Worm (Caenorhabditis elegans) whole organism, early embryonic: Measurements from ENCODE around the gene C27D6.11.
"Not testable (repeated sequence)": the region's sequence is repeated elsewhere in the genome, so short reads cannot be mapped to it uniquely, and the experiment has no call there.

Experiments used
- B0310.2 ChIP-seq: sonication (generic microtip); optimal IDR thresholded peaks from 2 replicates; lab custom pipeline; 2016; ENCODE audit warnings: mild to moderate bottlenecking, missing genetic modification characterization, missing compliant biosample characterization
- F13C5.2 ChIP-seq: sonication (generic microtip); optimal IDR thresholded peaks from 2 replicates; lab custom pipeline; 2017; ENCODE audit warnings: mild to moderate bottlenecking, missing genetic modification characterization, inconsistent platforms, missing compliant biosample characterization
- aly-1 ChIP-seq: sonication (generic microtip); optimal IDR thresholded peaks from 2 replicates; lab custom pipeline; 2016; ENCODE audit warnings: missing genetic modification characterization, missing compliant biosample characterization
- ama-1 ChIP-seq: fragments of 150-350 bp; optimal IDR thresholded peaks from 2 replicates; lab custom pipeline; 2014
- ceh-13 ChIP-seq: fragments of 200-800 bp; sonication (Bioruptor generic); optimal IDR thresholded peaks from 2 replicates; lab custom pipeline; 2018; ENCODE audit warnings: mild to moderate bottlenecking, missing genetic modification characterization, missing compliant biosample characterization
- ceh-36 ChIP-seq: sonication (generic microtip); optimal IDR thresholded peaks from 2 replicates; lab custom pipeline; 2016; ENCODE audit warnings: missing genetic modification characterization, inconsistent platforms, missing compliant biosample characterization
- ets-7 ChIP-seq: sonication (generic microtip); optimal IDR thresholded peaks from 2 replicates; lab custom pipeline; 2016; ENCODE audit warnings: missing genotype, missing genetic modification characterization, missing compliant biosample characterization
- flt-1 ChIP-seq: fragments of 200-800 bp; sonication (Bioruptor generic); IDR thresholded peaks from 2 replicates; pipeline ENCODE4 v1.3.6; 2022; ENCODE audit warnings: missing genetic modification characterization, missing compliant biosample characterization
- hmbx-1 ChIP-seq: sonication (generic microtip); optimal IDR thresholded peaks from 2 replicates; lab custom pipeline; 2016; ENCODE audit warnings: mild to moderate bottlenecking, missing genetic modification characterization, missing compliant biosample characterization
- hmg-4 ChIP-seq: fragments of 200-800 bp; sonication (Bioruptor generic); optimal IDR thresholded peaks from 2 replicates; lab custom pipeline; 2018; ENCODE audit warnings: mild to moderate bottlenecking, missing genetic modification characterization, missing compliant biosample characterization
- hnd-1 ChIP-seq: sonication (generic microtip); optimal IDR thresholded peaks from 2 replicates; lab custom pipeline; 2016; ENCODE audit warnings: missing genetic modification characterization, missing compliant biosample characterization
- pes-1 ChIP-seq: fragments of 200-800 bp; sonication (Bioruptor generic); IDR thresholded peaks from 2 replicates; pipeline ENCODE4 v1.3.6; 2022; ENCODE audit warnings: missing genetic modification reagents, missing genetic modification characterization, missing compliant biosample characterization
- scrt-1 ChIP-seq: fragments of 200-800 bp; sonication (Bioruptor generic); IDR thresholded peaks from 2 replicates; pipeline ENCODE4 v1.3.6; 2022; ENCODE audit warnings: missing genetic modification characterization, missing compliant biosample characterization
- sea-1 ChIP-seq: fragments of 200-800 bp; sonication (Bioruptor generic); conservative IDR thresholded peaks from 2 replicates; pipeline ENCODE4 v1.3.6; 2022; ENCODE audit warnings: missing genetic modification characterization, missing compliant biosample characterization
- tbx-11 ChIP-seq: fragments of 200-800 bp; sonication (Bioruptor generic); IDR thresholded peaks from 2 replicates; pipeline ENCODE4 v1.3.6; 2022; ENCODE audit warnings: missing genetic modification characterization, missing compliant biosample characterization
- tbx-37 ChIP-seq: fragments of 200-800 bp; sonication (Bioruptor generic); conservative IDR thresholded peaks from 2 replicates; pipeline ENCODE4 v1.3.6; 2022; ENCODE audit warnings: missing genetic modification reagents, missing genetic modification characterization, missing compliant biosample characterization
- tra-4 ChIP-seq: sonication (generic microtip); optimal IDR thresholded peaks from 2 replicates; lab custom pipeline; 2017; ENCODE audit warnings: missing genetic modification characterization, missing compliant biosample characterization

C27D6.11 gene

DNA sequence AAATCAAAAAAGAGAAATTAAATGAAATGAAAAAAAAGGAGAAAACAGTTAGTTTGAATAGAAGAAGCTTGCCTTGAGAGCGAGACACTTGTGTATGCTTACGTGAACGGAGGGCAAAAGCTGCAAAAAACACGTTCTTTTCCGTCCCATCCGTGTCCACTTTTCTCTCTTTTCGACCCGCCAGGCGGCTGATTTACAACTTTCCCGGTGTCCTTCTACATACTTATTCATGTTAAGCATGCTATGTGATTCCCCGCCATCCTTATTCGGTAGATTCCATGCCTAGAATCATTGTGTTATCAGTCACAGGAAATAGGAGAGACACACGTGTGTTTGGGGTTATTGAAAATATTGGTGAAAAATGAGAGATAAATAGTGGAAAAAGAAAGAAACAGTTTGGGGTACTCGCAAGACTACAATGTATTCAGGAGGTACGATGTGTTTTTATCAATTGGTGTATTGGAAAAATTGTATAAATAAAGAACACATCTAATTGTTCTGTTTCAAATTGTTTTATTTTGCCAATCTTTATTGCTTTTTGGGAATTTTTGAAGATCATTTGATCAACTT, 19.0 kb downstream of the C27D6.11 start, which contains the start of gene nas-29:
TSS of gene nas-29 (minus strand) at position 92 of the 570 bp plus-strand sequence.
- TF ChIP-seq ets-7 (tag; lab: Kevin White, UChicago) (no peak), pes-1 (GFP tag; lab: Robert Waterston, UW) (no peak), flt-1 (GFP tag; lab: Robert Waterston, UW) (no peak), ceh-13 (GFP tag; lab: Kevin White, UChicago) (no peak), hmg-4 (GFP tag; lab: Kevin White, UChicago) (no peak), B0310.2 (tag; lab: Kevin White, UChicago) (no peak), tra-4 (tag; lab: Kevin White, UChicago) (no peak), sea-1 (GFP tag; lab: Robert Waterston, UW) (no peak), hnd-1 (no peak), ceh-36 (tag; lab: Kevin White, UChicago) (no peak), tbx-11 (no peak), aly-1 (no peak), hmbx-1 (tag; lab: Kevin White, UChicago) (no peak), ama-1 (lab: Kevin White, UChicago) (no peak)

DNA sequence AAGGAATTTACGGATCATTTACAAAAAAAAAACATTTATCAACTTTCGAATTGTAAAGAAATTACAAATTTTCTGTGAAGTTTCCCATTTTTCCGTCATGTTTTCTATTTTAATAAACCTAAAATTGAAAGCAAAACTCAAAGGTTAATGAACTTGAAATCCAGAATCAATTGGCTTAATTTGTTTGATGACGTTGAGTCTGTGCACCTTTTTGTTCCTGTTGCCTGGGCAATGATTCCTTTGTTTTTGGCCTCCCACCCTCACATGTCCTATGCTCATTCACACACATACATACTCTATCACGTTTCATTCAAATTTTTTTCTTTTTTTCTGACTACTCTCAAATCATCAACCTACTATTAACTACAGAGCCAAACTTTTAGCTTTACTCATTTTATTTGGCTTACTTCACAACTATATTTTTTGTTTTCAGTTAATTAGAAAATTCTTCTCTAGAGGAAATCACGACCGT, 24.7 kb downstream of the C27D6.11 start, which contains the start of gene F58A6.2:
TSS of gene F58A6.2 (plus strand) at position 422 of the 472 bp plus-strand sequence.
- TF ChIP-seq ceh-13 (GFP tag; lab: Kevin White, UChicago) (no peak), B0310.2 (tag; lab: Kevin White, UChicago) (no peak), hnd-1 (no peak), ets-7 (tag; lab: Kevin White, UChicago) (no peak), ceh-36 (tag; lab: Kevin White, UChicago) (no peak), tbx-11 (no peak)

DNA sequence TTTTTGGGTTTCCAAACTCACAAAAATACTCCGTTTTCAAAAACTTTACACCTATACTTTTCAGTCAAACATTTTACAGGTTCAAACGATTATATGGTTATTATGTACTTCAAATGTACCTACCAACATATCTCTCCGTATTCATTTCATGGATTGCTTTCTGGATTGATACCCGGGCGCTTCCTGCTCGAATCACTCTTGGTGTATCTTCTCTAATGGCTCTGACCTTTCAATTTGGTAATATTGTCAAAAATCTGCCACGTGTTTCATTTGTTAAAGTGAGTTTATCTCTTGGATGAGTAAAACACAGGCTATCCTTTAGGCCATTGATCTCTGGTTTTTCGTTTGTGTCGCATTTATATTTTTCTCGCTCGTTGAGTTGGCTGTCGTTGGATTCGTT, 29.2 kb downstream of the C27D6.11 start:
- no peak for TF ChIP-seq hmbx-1 (tag; lab: Kevin White, UChicago)
- no peak for TF ChIP-seq hnd-1
- TF ChIP-seq ama-1 (lab: Kevin White, UChicago) = no peak
- no peak for TF ChIP-seq B0310.2 (tag; lab: Kevin White, UChicago)
- TF ChIP-seq aly-1 = no peak
- no peak for TF ChIP-seq scrt-1 (GFP tag; lab: Robert Waterston, UW)
- no peak for TF ChIP-seq tra-4 (tag; lab: Kevin White, UChicago)
- no peak for TF ChIP-seq tbx-37 (GFP tag; lab: Robert Waterston, UW)
- TF ChIP-seq ceh-13 (GFP tag; lab: Kevin White, UChicago) = no peak
- TF ChIP-seq sea-1 (GFP tag; lab: Robert Waterston, UW) = no peak
- no peak for TF ChIP-seq ets-7 (tag; lab: Kevin White, UChicago)
- no peak for TF ChIP-seq pes-1 (GFP tag; lab: Robert Waterston, UW)
- TF ChIP-seq ceh-36 (tag; lab: Kevin White, UChicago) = no peak
- no peak for TF ChIP-seq tbx-11
- no peak for TF ChIP-seq hmg-4 (GFP tag; lab: Kevin White, UChicago)
- no peak for TF ChIP-seq F13C5.2 (tag; lab: Kevin White, UChicago)
- TF ChIP-seq flt-1 (GFP tag; lab: Robert Waterston, UW) = no peak

DNA sequence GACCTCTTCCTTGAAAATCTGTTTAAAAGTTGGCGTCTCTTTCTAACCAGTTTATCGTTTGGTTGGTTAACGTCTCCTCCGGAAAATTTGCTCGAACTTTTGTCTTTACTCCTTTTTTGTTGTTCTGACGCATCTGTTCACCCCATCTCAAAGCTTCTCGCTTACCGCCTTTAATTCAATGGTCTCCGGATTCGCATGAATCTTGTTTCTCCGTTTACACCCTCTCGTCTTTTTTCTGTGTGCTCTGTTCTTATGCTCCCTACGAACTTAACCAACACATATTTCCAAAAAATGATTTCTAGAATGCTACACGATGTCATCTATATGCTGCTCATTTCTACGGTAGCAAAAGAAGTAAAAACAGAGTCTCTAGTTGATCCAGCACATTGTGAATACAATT, 30.9 kb downstream of the C27D6.11 start, which contains the start of gene lgc-56:
TSS of gene lgc-56 (plus strand) at position 301 of the 400 bp plus-strand sequence.
- TF ChIP-seq ets-7 (tag; lab: Kevin White, UChicago) (no peak), F13C5.2 (tag; lab: Kevin White, UChicago) (no peak), flt-1 (GFP tag; lab: Robert Waterston, UW) (no peak), pes-1 (GFP tag; lab: Robert Waterston, UW) (no peak), ceh-13 (GFP tag; lab: Kevin White, UChicago) (no peak)

DNA sequence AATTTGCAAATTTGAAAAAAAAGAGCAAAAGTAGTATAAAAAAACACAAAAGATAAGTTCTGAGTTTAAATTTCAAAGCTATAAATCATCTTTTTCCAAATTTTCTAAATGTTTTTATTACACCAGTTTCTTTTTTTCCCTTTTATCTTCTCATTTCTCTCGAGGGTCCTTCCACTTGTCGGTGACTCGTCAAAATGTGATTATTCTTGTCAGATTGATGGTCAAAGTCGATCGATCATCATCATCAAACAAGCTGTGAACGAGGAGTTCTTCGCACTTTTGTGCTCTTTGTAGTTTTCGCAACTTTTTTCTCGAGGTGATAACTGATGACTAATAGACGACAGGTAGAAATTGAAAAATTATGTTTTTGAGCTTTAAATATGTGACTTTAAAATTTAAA, 40.4 kb downstream of the C27D6.11 start:
- TF ChIP-seq F13C5.2 (tag; lab: Kevin White, UChicago) (no peak), tbx-37 (GFP tag; lab: Robert Waterston, UW) (no peak)

DNA sequence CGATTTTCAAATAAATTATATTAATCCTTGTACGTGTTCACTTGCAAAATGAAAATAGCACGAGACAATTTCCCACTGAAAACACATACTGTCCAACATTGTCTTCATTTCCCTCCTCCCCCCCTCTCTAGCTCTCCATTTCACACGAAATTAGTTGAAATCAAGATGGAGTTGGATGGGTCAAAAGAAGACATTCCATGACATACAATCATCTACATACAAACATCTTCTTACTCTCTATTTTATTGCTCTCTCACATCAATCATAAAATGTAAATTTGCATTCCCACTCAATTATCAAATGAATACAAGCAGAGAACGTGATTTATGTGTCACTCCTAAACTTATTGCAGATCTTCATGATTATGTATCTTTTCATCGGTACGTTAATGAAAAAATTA, 45.3 kb downstream of the C27D6.11 start, which contains the start of gene srsy-1:
TSS of gene srsy-1 (plus strand) at position 301 of the 400 bp plus-strand sequence.
- TF ChIP-seq pes-1 (GFP tag; lab: Robert Waterston, UW) = no peak
- no peak for TF ChIP-seq ceh-36 (tag; lab: Kevin White, UChicago)
- TF ChIP-seq scrt-1 (GFP tag; lab: Robert Waterston, UW) = no peak
- no peak for TF ChIP-seq B0310.2 (tag; lab: Kevin White, UChicago)
- no peak for TF ChIP-seq ets-7 (tag; lab: Kevin White, UChicago)
- TF ChIP-seq hnd-1 = no peak
- no peak for TF ChIP-seq ama-1 (lab: Kevin White, UChicago)
- TF ChIP-seq ceh-13 (GFP tag; lab: Kevin White, UChicago) = no peak
- TF ChIP-seq hmg-4 (GFP tag; lab: Kevin White, UChicago) = no peak
- TF ChIP-seq F13C5.2 (tag; lab: Kevin White, UChicago) = no peak
- TF ChIP-seq tra-4 (tag; lab: Kevin White, UChicago) = no peak
- TF ChIP-seq flt-1 (GFP tag; lab: Robert Waterston, UW) = no peak
- no peak for TF ChIP-seq sea-1 (GFP tag; lab: Robert Waterston, UW)
- no peak for TF ChIP-seq hmbx-1 (tag; lab: Kevin White, UChicago)
- no peak for TF ChIP-seq tbx-37 (GFP tag; lab: Robert Waterston, UW)
- TF ChIP-seq tbx-11 = no peak
- TF ChIP-seq aly-1 = no peak

DNA sequence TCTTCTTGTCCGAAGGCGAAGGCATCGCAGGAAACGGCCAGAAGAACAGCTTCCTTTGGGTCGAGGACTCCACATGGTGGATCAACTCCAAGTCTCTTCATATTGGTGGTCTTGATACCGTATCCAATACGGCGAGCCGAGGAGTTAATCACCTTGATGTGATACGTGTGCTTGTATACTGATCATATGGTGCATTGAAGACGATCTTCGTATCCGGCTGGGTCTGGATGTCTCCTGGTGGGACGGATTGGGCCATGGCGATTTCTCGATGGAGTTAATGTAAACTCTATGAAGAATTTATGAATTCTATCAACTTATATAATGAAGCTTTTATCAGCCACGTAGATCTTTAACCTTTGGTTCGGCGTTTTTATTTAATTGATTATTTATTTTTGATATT, 45.8 kb downstream of the C27D6.11 start, which contains the start of gene msp-74:
TSS of gene msp-74 (minus strand) at position 101 of the 400 bp plus-strand sequence.
- TF ChIP-seq flt-1 (GFP tag; lab: Robert Waterston, UW); tbx-37 (GFP tag; lab: Robert Waterston, UW); hmbx-1 (tag; lab: Kevin White, UChicago): not testable (repeated sequence)
